Fruit fly (Drosophila melanogaster) whole organism, embryonic: Measurements from ENCODE around the gene galla-2.

Source experiments
- Atf-2 ChIP-seq: fragments of 200-800 bp; sonication (Bioruptor generic); optimal IDR thresholded peaks from 2 replicates; lab custom pipeline; 2016; ENCODE audit warnings: missing biosample characterization, missing genetic modification characterization
- Atf3 ChIP-seq: fragments of 200-800 bp; sonication (Bioruptor generic); optimal IDR thresholded peaks from 3 replicates; lab custom pipeline; 2016; ENCODE audit warnings: missing biosample characterization, missing genetic modification characterization
- Atf6 ChIP-seq: fragments of 200-800 bp; sonication (Bioruptor generic); IDR thresholded peaks from 2 replicates; pipeline ENCODE4 v1.3.6; 2022; ENCODE audit warnings: missing biosample characterization, missing genetic modification characterization
- Bteb2 ChIP-seq: fragments of 200-800 bp; sonication (Bioruptor generic); optimal IDR thresholded peaks from 2 replicates; lab custom pipeline; 2016; ENCODE audit warnings: missing biosample characterization, missing genetic modification characterization
- CG11093 ChIP-seq: fragments of 200-800 bp; sonication (Bioruptor generic); IDR thresholded peaks from 3 replicates; pipeline ENCODE4 v1.3.6; 2022; ENCODE audit warnings: missing biosample characterization, missing genetic modification characterization
- CG13296 ChIP-seq: fragments of 200-800 bp; sonication (Bioruptor generic); optimal IDR thresholded peaks from 3 replicates; lab custom pipeline; 2018; ENCODE audit warnings: missing biosample characterization, mild to moderate bottlenecking, missing genetic modification characterization
- CG13624 ChIP-seq: fragments of 200-800 bp; sonication (Bioruptor generic); optimal IDR thresholded peaks from 2 replicates; lab custom pipeline; 2016; ENCODE audit warnings: missing biosample characterization, missing genetic modification characterization
- CG15696 ChIP-seq: fragments of 200-800 bp; sonication (Bioruptor generic); optimal IDR thresholded peaks from 2 replicates; lab custom pipeline; 2019; ENCODE audit warnings: missing biosample characterization, mild to moderate bottlenecking, missing genetic modification characterization, moderate library complexity
- CG16863 ChIP-seq: fragments of 200-800 bp; sonication (Bioruptor generic); optimal IDR thresholded peaks from 3 replicates; lab custom pipeline; 2016; ENCODE audit warnings: missing biosample characterization, missing genetic modification characterization
- CG17568 ChIP-seq: fragments of 200-800 bp; sonication (Bioruptor generic); optimal IDR thresholded peaks from 2 replicates; lab custom pipeline; 2018; ENCODE audit warnings: missing biosample characterization, mild to moderate bottlenecking, missing genetic modification characterization, moderate library complexity
- CG18599 ChIP-seq: fragments of 200-800 bp; sonication (Bioruptor generic); optimal IDR thresholded peaks from 3 replicates; lab custom pipeline; 2017; ENCODE audit warnings: missing biosample characterization, missing genetic modification characterization, mild to moderate bottlenecking, moderate library complexity, missing genetic modification reagents
- CG2889 ChIP-seq: fragments of 200-800 bp; sonication (Bioruptor generic); IDR thresholded peaks from 3 replicates; pipeline ENCODE4 v1.3.6; 2022; ENCODE audit warnings: missing biosample characterization, missing genetic modification characterization
- CG34422 ChIP-seq: fragments of 200-800 bp; sonication (Bioruptor generic); IDR thresholded peaks from 3 replicates; pipeline ENCODE4 v1.3.6; 2022; ENCODE audit warnings: missing biosample characterization, missing genetic modification characterization
- CG3726 ChIP-seq: fragments of 200-800 bp; sonication (Bioruptor generic); IDR thresholded peaks from 3 replicates; pipeline ENCODE4, ENCODE4 v1.3.6; 2022; ENCODE audit warnings: missing biosample characterization, missing genetic modification characterization
- CG42726 ChIP-seq: fragments of 200-800 bp; sonication (Bioruptor generic); IDR thresholded peaks from 2 replicates; pipeline ENCODE4 v1.3.6; 2022; ENCODE audit warnings: missing biosample characterization, missing genetic modification characterization; ENCODE audit not compliant: partially characterized antibody
- CG4424 ChIP-seq: fragments of 200-800 bp; sonication (Bioruptor generic); optimal IDR thresholded peaks from 3 replicates; lab custom pipeline; 2016; ENCODE audit warnings: missing biosample characterization, missing genetic modification characterization
- CG6854 ChIP-seq: fragments of 200-800 bp; sonication (Bioruptor generic); optimal IDR thresholded peaks from 3 replicates; lab custom pipeline; 2017; ENCODE audit warnings: missing biosample characterization, mild to moderate bottlenecking, missing genetic modification characterization
- CG7556 ChIP-seq: fragments of 200-800 bp; sonication (Bioruptor generic); optimal IDR thresholded peaks from 2 replicates; lab custom pipeline; 2017; ENCODE audit warnings: missing biosample characterization, mild to moderate bottlenecking, missing genetic modification characterization
- CG9817 ChIP-seq: fragments of 200-800 bp; sonication (Bioruptor generic); optimal IDR thresholded peaks from 2 replicates; lab custom pipeline; 2018; ENCODE audit warnings: missing biosample characterization, mild to moderate bottlenecking, missing genetic modification characterization, moderate library complexity
- CHES-1-like ChIP-seq: fragments of 200-800 bp; sonication (Bioruptor generic); optimal IDR thresholded peaks from 2 replicates; lab custom pipeline; 2016; ENCODE audit warnings: missing biosample characterization, missing genetic modification characterization
- Camta ChIP-seq: fragments of 200-800 bp; sonication (Bioruptor generic); optimal IDR thresholded peaks from 2 replicates; lab custom pipeline; 2016; ENCODE audit warnings: missing biosample characterization, missing genetic modification characterization
- CkIIα-i1 ChIP-seq: fragments of 200-800 bp; sonication (Bioruptor generic); IDR thresholded peaks from 2 replicates; pipeline ENCODE4 v1.3.6; 2022; ENCODE audit warnings: missing biosample characterization, missing genetic modification characterization
- D19A ChIP-seq: fragments of 200-800 bp; optimal IDR thresholded peaks from 3 replicates; lab custom pipeline; 2019; ENCODE audit warnings: missing biosample characterization, mild to moderate bottlenecking, missing genetic modification characterization, moderate library complexity
- E2f2 ChIP-seq: fragments of 200-800 bp; sonication (Bioruptor generic); IDR thresholded peaks from 2 replicates; pipeline ENCODE4 v1.3.6; 2022; ENCODE audit warnings: missing biosample characterization, missing genetic modification characterization
- Hr3 ChIP-seq: fragments of 200-800 bp; sonication (Bioruptor generic); optimal IDR thresholded peaks from 3 replicates; lab custom pipeline; 2016; ENCODE audit warnings: missing biosample characterization, missing genetic modification characterization
- Hr51 ChIP-seq, 2 experiments: fragments of 200-800 bp; sonication (Bioruptor generic); optimal IDR thresholded peaks; 2 replicates in 1 of 2; 3 replicates in 1 of 2; lab custom pipeline; 2016 to 2018; ENCODE audit warnings: missing biosample characterization in 2 of 2, missing genetic modification characterization in 2 of 2, mild to moderate bottlenecking in 1 of 2, moderate library complexity in 1 of 2
- MTF-1 ChIP-seq: fragments of 200-800 bp; sonication (Bioruptor generic); optimal IDR thresholded peaks from 2 replicates; lab custom pipeline; 2018; ENCODE audit warnings: missing biosample characterization, mild to moderate bottlenecking, missing genetic modification characterization, borderline replicate concordance
- NfI ChIP-seq: fragments of 200-800 bp; sonication (Bioruptor generic); optimal IDR thresholded peaks from 3 replicates; lab custom pipeline; 2018; ENCODE audit warnings: missing biosample characterization, mild to moderate bottlenecking, missing genetic modification characterization, moderate library complexity
- Oaz ChIP-seq: fragments of 200-800 bp; sonication (Bioruptor generic); IDR thresholded peaks from 2 replicates; pipeline ENCODE4 v1.3.6; 2022; ENCODE audit warnings: missing biosample characterization, missing genetic modification characterization
- Rx ChIP-seq: fragments of 200-800 bp; sonication (Bioruptor generic); IDR thresholded peaks from 2 replicates; pipeline ENCODE4 v1.3.6; 2022; ENCODE audit warnings: missing biosample characterization, missing genetic modification characterization
- Trl ChIP-seq, 3 experiments: fragments of >200 bp in 2 of 3; fragments of 200-800 bp in 1 of 3; sonication (Bioruptor generic) in 1 of 3; optimal IDR thresholded peaks; 2 replicates in 1 of 3; 3 replicates in 2 of 3; lab custom pipeline; 2016 to 2017; ENCODE audit warnings: missing biosample characterization in 1 of 3, missing genetic modification characterization in 1 of 3
- Xbp1 ChIP-seq: fragments of 200-800 bp; sonication (Bioruptor generic); optimal IDR thresholded peaks from 3 replicates; lab custom pipeline; 2016; ENCODE audit warnings: missing biosample characterization, mild to moderate bottlenecking, missing genetic modification characterization
- bcd ChIP-seq: fragments of 200-800 bp; sonication (Bioruptor generic); optimal IDR thresholded peaks from 2 replicates; lab custom pipeline; 2017; ENCODE audit warnings: missing biosample characterization, mild to moderate bottlenecking, missing genetic modification characterization
- btn ChIP-seq: fragments of 200-800 bp; sonication (Bioruptor generic); optimal IDR thresholded peaks from 2 replicates; lab custom pipeline; 2016; ENCODE audit warnings: missing biosample characterization, missing genetic modification characterization
- chif ChIP-seq, 2 experiments: fragments of 200-800 bp; sonication (Bioruptor generic); optimal IDR thresholded peaks; 3 replicates each; lab custom pipeline; 2016; ENCODE audit warnings: missing biosample characterization in 2 of 2, missing genetic modification characterization in 2 of 2
- chinmo ChIP-seq: fragments of 200-800 bp; sonication (Bioruptor generic); IDR thresholded peaks from 4 replicates; pipeline ENCODE4 v1.3.6; 2022; ENCODE audit warnings: missing biosample characterization, missing genetic modification characterization; ENCODE audit not compliant: partially characterized antibody
- dati ChIP-seq: fragments of 200-800 bp; sonication (Bioruptor generic); IDR thresholded peaks from 2 replicates; pipeline ENCODE4 v1.3.6; 2022; ENCODE audit warnings: missing biosample characterization, missing genetic modification characterization
- dimm ChIP-seq: fragments of 200-800 bp; sonication (Bioruptor generic); IDR thresholded peaks from 2 replicates; pipeline ENCODE4 v1.3.6; 2022; ENCODE audit warnings: missing biosample characterization, missing genetic modification characterization
- dysf ChIP-seq: fragments of 200-800 bp; sonication (Bioruptor generic); IDR thresholded peaks from 3 replicates; pipeline ENCODE4 v1.3.6; 2022; ENCODE audit warnings: missing biosample characterization, missing genetic modification characterization
- gcm ChIP-seq: fragments of 200-800 bp; sonication (Bioruptor generic); optimal IDR thresholded peaks from 2 replicates; lab custom pipeline; 2019; ENCODE audit warnings: missing biosample characterization, mild to moderate bottlenecking, missing genetic modification characterization, moderate library complexity
- lola ChIP-seq, 3 experiments: fragments of >200 bp in 2 of 3; fragments of 200-800 bp in 1 of 3; sonication (Bioruptor generic) in 1 of 3; optimal IDR thresholded peaks; 2 replicates each; lab custom pipeline; 2017 to 2019; ENCODE audit warnings: missing biosample characterization in 3 of 3, missing genetic modification characterization in 3 of 3, mild to moderate bottlenecking in 1 of 3, moderate library complexity in 1 of 3
- prd ChIP-seq, 3 experiments: fragments of >200 bp in 2 of 3; fragments of 200-800 bp in 1 of 3; sonication (Bioruptor generic) in 1 of 3; optimal IDR thresholded peaks in 2 of 3; IDR thresholded peaks in 1 of 3; 2 replicates in 2 of 3; 3 replicates in 1 of 3; pipeline versions ENCODE4 v1.3.6 to Lab custom; 2017 to 2022; ENCODE audit warnings: missing biosample characterization in 1 of 3, missing genetic modification characterization in 1 of 3
- pum ChIP-seq: fragments of 200-800 bp; sonication (Bioruptor generic); optimal IDR thresholded peaks from 2 replicates; lab custom pipeline; 2016; ENCODE audit warnings: missing biosample characterization, missing genetic modification characterization
- sim ChIP-seq: fragments of 200-800 bp; sonication (Bioruptor generic); IDR thresholded peaks from 2 replicates; pipeline ENCODE4 v1.3.6; 2022; ENCODE audit warnings: missing biosample characterization, missing genetic modification characterization
- sob ChIP-seq: fragments of 200-800 bp; sonication (Bioruptor generic); IDR thresholded peaks from 2 replicates; pipeline ENCODE4 v1.3.6; 2022; ENCODE audit warnings: missing biosample characterization, missing genetic modification characterization
- sug ChIP-seq: fragments of 200-800 bp; optimal IDR thresholded peaks from 2 replicates; lab custom pipeline; 2019; ENCODE audit warnings: missing biosample characterization, mild to moderate bottlenecking, missing genetic modification characterization, moderate library complexity
- tx ChIP-seq: fragments of 200-800 bp; sonication (Bioruptor generic); optimal IDR thresholded peaks from 2 replicates; lab custom pipeline; 2016; ENCODE audit warnings: missing biosample characterization, missing genetic modification characterization

Gene galla-2

dm6 chr3L:10837869-10838783 is 44.6 kb upstream of the galla-2 start (continued):
- TF ChIP-seq prd (optimal IDR thresholded peaks at IDR 0.05; lab: Kevin White, UChicago) (no peak), prd (GFP tag; IDR thresholded peaks at IDR 0.05; lab: Robert Waterston, UW) (peak; percentile 77), CG13296 (peak; percentile 59), CG9817 (tag; lab: Kevin White, UChicago) (peak; percentile 43), pum (GFP tag; lab: Kevin White, UChicago) (peak; percentile 61), chinmo (GFP tag; lab: Robert Waterston, UW) (peak; percentile 78; the same call in 1 of the 4 replicates), CG17568 (GFP tag; lab: Kevin White, UChicago) (peak; percentile 20), CG4424 (GFP tag; lab: Kevin White, UChicago) (peak; percentile 67), Oaz (peak; percentile 38; the same call in 1 of the 2 replicates), CG18599 (GFP tag; lab: Kevin White, UChicago) (peak; percentile 77), CG11093 (no peak), Atf-2 (GFP tag; lab: Kevin White, UChicago) (peak; percentile 39), sug (tag; lab: Kevin White, UChicago) (peak; percentile 6), dati (GFP tag; lab: Robert Waterston, UW) (peak; percentile 23; the same call in 1 of the 2 replicates), tx (peak; percentile 27), NfI (peak; percentile 65), Rx (GFP tag; lab: Robert Waterston, UW) (peak; percentile 57), chif (GFP tag; optimal IDR thresholded peaks at IDR 0.05; lab: Kevin White, UChicago) (peak; percentile 41 to 62), CG7556 (GFP tag; lab: Kevin White, UChicago) (peak; percentile 66), CkIIα-i1 (GFP tag; lab: Robert Waterston, UW) (no peak), CG42726 (GFP tag; lab: Robert Waterston, UW) (no peak), Atf6 (GFP tag; lab: Robert Waterston, UW) (peak; percentile 74), Xbp1 (GFP tag; lab: Kevin White, UChicago) (peak; percentile 67), CG15696 (no peak), CG16863 (peak; percentile 56), D19A (tag; lab: Kevin White, UChicago) (peak; percentile 26), CHES-1-like (GFP tag; lab: Kevin White, UChicago) (peak; percentile 10), dimm (peak; percentile 45; the same call in 1 of the 2 replicates), CG13624 (GFP tag; lab: Kevin White, UChicago) (peak; percentile 67), Atf3 (peak; percentile 40), E2f2 (GFP tag; lab: Robert Waterston, UW) (peak; percentile 58), dysf (peak; percentile 82), Bteb2 (GFP tag; lab: Kevin White, UChicago) (peak; percentile 48), btn (GFP tag; lab: Kevin White, UChicago) (no peak), CG3726 (peak; percentile 55; the same call in 1 of the 3 replicates), Trl (optimal IDR thresholded peaks at IDR 0.05; lab: Kevin White, UChicago) (no peak), Trl (GFP tag; optimal IDR thresholded peaks at IDR 0.05; lab: Kevin White, UChicago) (peak; percentile 31), Hr51 (GFP tag; optimal IDR thresholded peaks at IDR 0.05; lab: Kevin White, UChicago) (peak; percentile 19 to 79), CG34422 (GFP tag; lab: Robert Waterston, UW) (peak; percentile 51; the same call in 2 of the 3 replicates), bcd (GFP tag; lab: Kevin White, UChicago) (peak; percentile 48), Camta (GFP tag; lab: Kevin White, UChicago) (peak; percentile 59), gcm (GFP tag; lab: Kevin White, UChicago) (peak; percentile 34), MTF-1 (GFP tag; lab: Kevin White, UChicago) (no peak), lola (GFP tag; optimal IDR thresholded peaks at IDR 0.05; lab: Kevin White, UChicago) (peak in 1 of 3 experiments; percentile 4), sim (peak; percentile 65), CG2889 (0 out of 3 replicates have a peak, but pooled peaks have one; percentile 28), sob (peak; percentile 73), Hr3 (GFP tag; lab: Kevin White, UChicago) (peak; percentile 60), CG6854 (no peak)
